Worm (Caenorhabditis elegans) whole organism, L3 larva: ENCODE data around the gene Y82E9BR.6.

ENCODE experiments used
- ceh-28 ChIP-seq: fragments of 150-350 bp; optimal IDR thresholded peaks from 2 replicates; lab custom pipeline; 2014; ENCODE audit warnings: missing biosample characterization, missing genetic modification reagents, missing genetic modification characterization
- egl-27 ChIP-seq: sonication (generic microtip); optimal IDR thresholded peaks from 4 replicates; lab custom pipeline; 2017; ENCODE audit warnings: missing biosample characterization, missing genetic modification reagents, missing genetic modification characterization
- elt-1 ChIP-seq: fragments of 150-350 bp; optimal IDR thresholded peaks from 2 replicates; lab custom pipeline; 2014; ENCODE audit warnings: missing biosample characterization, missing genetic modification characterization
- elt-3 ChIP-seq, 3 experiments: fragments of 150-350 bp in 1 of 3; sonication (generic microtip) in 2 of 3; optimal IDR thresholded peaks; 2 replicates in 2 of 3; 4 replicates in 1 of 3; lab custom pipeline; 2014 to 2017; ENCODE audit warnings: missing biosample characterization in 3 of 3, missing genetic modification characterization in 3 of 3
- fkh-2 ChIP-seq: fragments of 150-350 bp; optimal IDR thresholded peaks from 2 replicates; lab custom pipeline; 2014; ENCODE audit warnings: missing biosample characterization, missing genetic modification reagents, missing genetic modification characterization
- hmg-11 ChIP-seq: sonication (generic microtip); optimal IDR thresholded peaks from 2 replicates; lab custom pipeline; 2016; ENCODE audit warnings: missing genetic modification characterization, missing compliant biosample characterization
- lsy-12 ChIP-seq: sonication (generic microtip); optimal IDR thresholded peaks from 2 replicates; lab custom pipeline; 2016; ENCODE audit warnings: mild to moderate bottlenecking, missing genetic modification characterization, missing compliant biosample characterization
- mdl-1 ChIP-seq: fragments of 150-350 bp; optimal IDR thresholded peaks from 2 replicates; lab custom pipeline; 2014; ENCODE audit warnings: missing biosample characterization, missing genetic modification characterization
- mml-1 ChIP-seq: fragments of 150-350 bp; sonication (generic microtip); optimal IDR thresholded peaks from 3 replicates; lab custom pipeline; 2014; ENCODE audit warnings: missing biosample characterization, missing genetic modification characterization
- nfya-1 ChIP-seq: sonication (generic microtip); optimal IDR thresholded peaks from 2 replicates; lab custom pipeline; 2017; ENCODE audit warnings: missing genetic modification characterization, mild to moderate bottlenecking, missing compliant biosample characterization, antibody characterized with exemption, moderate library complexity; ENCODE audit not compliant: insufficient read depth
- nhr-11 ChIP-seq: fragments of 150-350 bp; optimal IDR thresholded peaks from 2 replicates; lab custom pipeline; 2014; ENCODE audit warnings: missing biosample characterization, missing genetic modification characterization
- nhr-12 ChIP-seq: fragments of 150-350 bp; optimal IDR thresholded peaks from 2 replicates; lab custom pipeline; 2014; ENCODE audit warnings: missing biosample characterization, missing genetic modification characterization
- nhr-28 ChIP-seq: fragments of 150-350 bp; optimal IDR thresholded peaks from 2 replicates; lab custom pipeline; 2014; ENCODE audit warnings: missing biosample characterization, missing genetic modification characterization
- nhr-67 ChIP-seq: fragments of 150-350 bp; optimal IDR thresholded peaks from 2 replicates; lab custom pipeline; 2014; ENCODE audit warnings: missing biosample characterization, missing genetic modification characterization
- sea-2 ChIP-seq: fragments of 150-350 bp; sonication (generic microtip); optimal IDR thresholded peaks from 4 replicates; lab custom pipeline; 2014; ENCODE audit warnings: missing biosample characterization, missing genetic modification reagents, missing genetic modification characterization
- unc-62 ChIP-seq: fragments of 150-350 bp; sonication (generic microtip); optimal IDR thresholded peaks from 4 replicates; lab custom pipeline; 2014; ENCODE audit warnings: missing biosample characterization, missing genetic modification reagents, missing genetic modification characterization
- zag-1 ChIP-seq: fragments of 150-350 bp; optimal IDR thresholded peaks from 2 replicates; lab custom pipeline; 2014; ENCODE audit warnings: missing biosample characterization, missing genetic modification characterization
- ztf-11 ChIP-seq: fragments of 150-350 bp; optimal IDR thresholded peaks from 2 replicates; lab custom pipeline; 2014; ENCODE audit warnings: missing biosample characterization, missing genetic modification characterization

Gene Y82E9BR.6

ce11 chrIII:1427126-1427525, 46.1 kb downstream of the Y82E9BR.6 start, which contains the start of gene lelo-2:
Gene lelo-2 (minus strand): TSS chrIII:1427226.
- no peak for TF ChIP-seq sea-2 (GFP tag; lab: Kevin White, UChicago)
- TF ChIP-seq nhr-12 (tag; lab: Kevin White, UChicago) = no peak
- TF ChIP-seq mml-1 (tag; lab: Kevin White, UChicago) = no peak

DNA sequence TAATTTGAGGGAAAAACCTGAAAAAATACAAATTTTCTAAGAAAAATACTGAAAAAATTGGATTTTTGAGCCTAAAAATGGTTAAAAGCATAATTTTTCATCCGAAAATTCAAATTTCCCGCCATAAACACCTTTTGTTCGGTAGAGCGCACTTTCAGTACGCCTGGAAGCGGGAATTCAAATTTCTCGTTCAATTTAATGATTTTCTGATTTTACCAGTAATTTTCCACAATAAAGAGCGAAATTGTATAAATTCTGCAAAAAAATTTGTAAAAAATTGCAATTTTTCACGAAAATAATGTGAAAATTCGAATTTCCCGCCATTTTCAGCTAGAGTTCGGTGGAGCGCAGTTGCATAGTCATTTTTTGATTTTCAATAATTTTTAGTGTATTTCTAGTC, 47.4 kb downstream of the Y82E9BR.6 start:
- TF ChIP-seq unc-62 (GFP tag; lab: Kevin White, UChicago) (no peak), egl-27 (tag; lab: Kevin White, UChicago) (no peak), nhr-28 (tag; lab: Kevin White, UChicago) (no peak), elt-3 (tag; optimal IDR thresholded peaks at IDR 0.05; lab: Kevin White, UChicago) (no peak), nhr-11 (tag; lab: Kevin White, UChicago) (no peak), hmg-11 (tag; lab: Kevin White, UChicago) (no peak), fkh-2 (tag; lab: Kevin White, UChicago) (no peak), lsy-12 (tag; lab: Kevin White, UChicago) (no peak)

DNA sequence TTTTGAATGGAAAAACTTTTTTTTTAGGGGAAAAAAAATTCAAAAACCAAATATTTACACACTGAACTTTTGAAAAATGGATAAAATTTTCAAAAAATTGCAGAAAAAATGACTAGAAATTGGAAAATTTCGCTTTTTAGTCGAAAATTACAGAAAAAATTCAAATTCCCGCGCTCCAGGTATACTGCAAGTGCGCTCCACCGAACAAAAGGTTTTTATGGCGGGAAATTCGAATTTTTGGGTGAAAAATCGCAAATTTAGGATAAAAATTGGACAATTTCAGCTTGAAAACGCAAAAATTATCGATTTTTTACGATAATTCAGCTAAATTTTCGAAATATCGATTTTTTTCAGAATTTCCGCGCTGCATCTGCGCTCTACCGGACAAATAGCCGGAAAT, 48.3 kb downstream of the Y82E9BR.6 start:
- TF ChIP-seq nhr-11 (tag; lab: Kevin White, UChicago) (no peak), ceh-28 (peak; percentile 45), nhr-67 (no peak), ztf-11 (tag; lab: Kevin White, UChicago) (no peak), mdl-1 (tag; lab: Kevin White, UChicago) (no peak), egl-27 (tag; lab: Kevin White, UChicago) (no peak)

DNA sequence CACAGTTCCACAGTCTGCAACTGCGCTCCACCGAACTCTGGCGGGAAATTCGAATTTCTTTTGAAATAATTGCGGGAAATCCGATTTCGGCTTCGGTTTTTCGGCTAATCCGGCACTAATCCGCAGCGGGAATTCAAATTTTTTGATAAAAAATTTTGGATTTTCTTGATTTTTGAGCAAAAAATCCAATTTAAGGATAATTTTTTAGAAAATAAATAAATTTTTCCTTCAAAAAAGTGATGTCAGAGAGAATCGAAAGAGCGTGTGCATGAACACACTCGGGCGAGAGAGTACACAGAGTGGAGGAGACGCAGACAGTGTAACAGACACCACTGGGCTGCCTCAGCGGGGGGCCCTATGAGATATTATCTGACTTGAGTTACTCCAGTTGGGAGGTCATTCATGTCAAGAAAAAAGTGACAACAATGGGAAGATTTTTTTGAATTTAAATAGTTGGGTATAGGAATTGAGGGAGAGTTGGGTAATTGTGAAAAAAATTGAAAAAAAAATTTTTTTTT, 49.0 kb downstream of the Y82E9BR.6 start:
- TF ChIP-seq zag-1 = no peak
- TF ChIP-seq ceh-28 = no peak
- peak; percentile 56 for TF ChIP-seq nfya-1 (tag; lab: Kevin White, UChicago)
- peak; percentile 56 for TF ChIP-seq hmg-11 (tag; lab: Kevin White, UChicago)
- TF ChIP-seq elt-1 (tag; lab: Kevin White, UChicago) = peak; percentile 49
